Fruit fly (Drosophila melanogaster) whole organism, wandering third instar larva: ENCODE data around the gene Brf.

Source experiments
- Abd-B ChIP-seq: fragments of >200 bp; optimal IDR thresholded peaks from 2 replicates; lab custom pipeline; 2017; ENCODE audit warnings: missing biosample characterization, missing genetic modification characterization
- CG32264 ChIP-seq: fragments of 200-800 bp; sonication (Bioruptor generic); optimal IDR thresholded peaks from 2 replicates; lab custom pipeline; 2016; ENCODE audit warnings: missing biosample characterization, missing genetic modification characterization
- CG9705 ChIP-seq: fragments of 200-800 bp; sonication (Bioruptor generic); optimal IDR thresholded peaks from 2 replicates; lab custom pipeline; 2018; ENCODE audit warnings: missing biosample characterization, mild to moderate bottlenecking, missing genetic modification characterization
- CrebA ChIP-seq: fragments of 200-800 bp; sonication (Bioruptor generic); optimal IDR thresholded peaks from 2 replicates; lab custom pipeline; 2016; ENCODE audit warnings: missing biosample characterization, mild to moderate bottlenecking, missing genetic modification characterization, borderline replicate concordance
- Dfd ChIP-seq: fragments of >200 bp; optimal IDR thresholded peaks from 2 replicates; lab custom pipeline; 2017; ENCODE audit warnings: missing biosample characterization, missing genetic modification characterization
- Dif ChIP-seq: fragments of 200-275, 200-300 bp; sonication (Bioruptor generic); optimal IDR thresholded peaks from 2 replicates; lab custom pipeline; 2018; ENCODE audit warnings: missing biosample characterization, missing genetic modification characterization; ENCODE audit not compliant: partially characterized antibody
- GATAd ChIP-seq: sonication (Bioruptor generic); optimal IDR thresholded peaks from 2 replicates; lab custom pipeline; 2016; ENCODE audit warnings: missing biosample characterization, missing genetic modification characterization
- HLH106 ChIP-seq: fragments of 200-800 bp; optimal IDR thresholded peaks from 3 replicates; lab custom pipeline; 2019; ENCODE audit warnings: missing biosample characterization, mild to moderate bottlenecking, missing genetic modification characterization, moderate library complexity
- Hnf4 ChIP-seq: fragments of 200-800 bp; sonication (Bioruptor generic); optimal IDR thresholded peaks from 2 replicates; lab custom pipeline; 2016; ENCODE audit warnings: missing biosample characterization, mild to moderate bottlenecking, missing genetic modification characterization
- Hr78 ChIP-seq: fragments of >200 bp; optimal IDR thresholded peaks from 2 replicates; lab custom pipeline; 2017; ENCODE audit warnings: missing biosample characterization, missing genetic modification characterization
- Hr83 ChIP-seq: fragments of 200-300 bp; sonication (Bioruptor generic); optimal IDR thresholded peaks from 2 replicates; lab custom pipeline; 2016; ENCODE audit warnings: missing biosample characterization, mild to moderate bottlenecking, missing genetic modification characterization, moderate library complexity; ENCODE audit not compliant: poor library complexity, severe bottlenecking
- Jra ChIP-seq: sonication (Bioruptor generic); optimal IDR thresholded peaks from 2 replicates; lab custom pipeline; 2016; ENCODE audit warnings: missing biosample characterization, missing genetic modification characterization
- Mio ChIP-seq: sonication (Bioruptor generic); optimal IDR thresholded peaks from 2 replicates; lab custom pipeline; 2016; ENCODE audit warnings: missing biosample characterization, missing genetic modification characterization
- Myc ChIP-seq: fragments of >200 bp; optimal IDR thresholded peaks from 2 replicates; lab custom pipeline; 2017
- N ChIP-seq: fragments of >200 bp; optimal IDR thresholded peaks from 2 replicates; lab custom pipeline; 2018; ENCODE audit warnings: missing biosample characterization, missing external identifiers, missing genetic modification characterization
- OdsH ChIP-seq: fragments of 200-800 bp; sonication (Bioruptor generic); optimal IDR thresholded peaks from 2 replicates; lab custom pipeline; 2016; ENCODE audit warnings: missing biosample characterization, mild to moderate bottlenecking, missing genetic modification characterization
- Rel ChIP-seq, 2 experiments: fragments of 200-800 bp; sonication (Bioruptor generic) in 1 of 2; optimal IDR thresholded peaks; 2 replicates in 1 of 2; 3 replicates in 1 of 2; lab custom pipeline; 2016 to 2019; ENCODE audit warnings: mild to moderate bottlenecking in 2 of 2, missing biosample characterization in 2 of 2, missing genetic modification characterization in 2 of 2, moderate library complexity in 1 of 2
- Sp1 ChIP-seq: fragments of 200-800 bp; sonication (Bioruptor generic); optimal IDR thresholded peaks from 3 replicates; lab custom pipeline; 2019; ENCODE audit warnings: missing biosample characterization, mild to moderate bottlenecking, missing genetic modification characterization, moderate library complexity
- Vsx2 ChIP-seq: fragments of 200-300, 225-300 bp; sonication (Bioruptor generic); optimal IDR thresholded peaks from 2 replicates; lab custom pipeline; 2018; ENCODE audit warnings: missing biosample characterization, missing genetic modification characterization; ENCODE audit not compliant: partially characterized antibody
- br ChIP-seq: fragments of 200-800 bp; sonication (Bioruptor generic); optimal IDR thresholded peaks from 2 replicates; lab custom pipeline; 2016; ENCODE audit warnings: missing biosample characterization, missing genetic modification characterization
- brk ChIP-seq: fragments of 200-800 bp; sonication (Bioruptor generic); optimal IDR thresholded peaks from 2 replicates; lab custom pipeline; 2016; ENCODE audit warnings: missing biosample characterization, mild to moderate bottlenecking, missing genetic modification characterization
- dl ChIP-seq, 2 experiments: fragments of 175-275, 200-275 bp in 1 of 2; fragments of 200-275 bp in 1 of 2; sonication (Bioruptor generic); optimal IDR thresholded peaks; lab custom pipeline; 2018; ENCODE audit warnings: mild to moderate bottlenecking in 2 of 2, missing biosample characterization in 2 of 2, missing genetic modification characterization in 2 of 2, moderate library complexity in 2 of 2; ENCODE audit not compliant: partially characterized antibody in 2 of 2, insufficient read depth in 1 of 2
- dmrt93B ChIP-seq: fragments of 200-800 bp; sonication (Bioruptor generic); optimal IDR thresholded peaks from 2 replicates; lab custom pipeline; 2018; ENCODE audit warnings: missing biosample characterization, mild to moderate bottlenecking, missing genetic modification characterization
- dsf ChIP-seq: sonication (Bioruptor generic); optimal IDR thresholded peaks from 2 replicates; lab custom pipeline; 2016; ENCODE audit warnings: missing biosample characterization, missing genetic modification characterization, borderline replicate concordance
- ey ChIP-seq: fragments of 200-800 bp; sonication (Bioruptor generic); optimal IDR thresholded peaks from 2 replicates; lab custom pipeline; 2016; ENCODE audit warnings: missing biosample characterization, missing genetic modification characterization
- foxo ChIP-seq, 2 experiments: fragments of 200-800 bp; sonication (Bioruptor generic); optimal IDR thresholded peaks; 2 replicates in 1 of 2; 3 replicates in 1 of 2; lab custom pipeline; 2016 to 2017; ENCODE audit warnings: missing biosample characterization in 2 of 2, missing genetic modification characterization in 2 of 2
- fru ChIP-seq: fragments of 200-800 bp; sonication (Bioruptor generic); optimal IDR thresholded peaks from 3 replicates; lab custom pipeline; 2016; ENCODE audit warnings: missing biosample characterization, mild to moderate bottlenecking, missing genetic modification characterization
- h ChIP-seq: fragments of 200-800 bp; sonication (Bioruptor generic); optimal IDR thresholded peaks from 3 replicates; lab custom pipeline; 2016; ENCODE audit warnings: missing biosample characterization, mild to moderate bottlenecking, missing genetic modification characterization
- jim ChIP-seq: fragments of 175-275, 200-325 bp; sonication (Bioruptor generic); optimal IDR thresholded peaks from 2 replicates; lab custom pipeline; 2016; ENCODE audit warnings: missing biosample characterization, mild to moderate bottlenecking, missing genetic modification characterization
- lola ChIP-seq: fragments of >200 bp; optimal IDR thresholded peaks from 2 replicates; lab custom pipeline; 2017; ENCODE audit warnings: missing biosample characterization, missing genetic modification characterization
- pan ChIP-seq: fragments of >200 bp; optimal IDR thresholded peaks from 2 replicates; lab custom pipeline; 2017
- psq ChIP-seq: fragments of 200-800 bp; sonication (Bioruptor generic); optimal IDR thresholded peaks from 3 replicates; lab custom pipeline; 2017; ENCODE audit warnings: missing biosample characterization, mild to moderate bottlenecking, missing genetic modification characterization, moderate library complexity
- rgr ChIP-seq: fragments of 200-800 bp; sonication (Bioruptor generic); optimal IDR thresholded peaks from 3 replicates; lab custom pipeline; 2016; ENCODE audit warnings: missing biosample characterization, mild to moderate bottlenecking, missing genetic modification characterization
- sage ChIP-seq: fragments of 200-800 bp; sonication (Bioruptor generic); optimal IDR thresholded peaks from 2 replicates; lab custom pipeline; 2016; ENCODE audit warnings: missing biosample characterization, mild to moderate bottlenecking, missing genetic modification characterization
- sv ChIP-seq: fragments of 200-800 bp; sonication (Bioruptor generic); optimal IDR thresholded peaks from 3 replicates; lab custom pipeline; 2016; ENCODE audit warnings: missing biosample characterization, missing genetic modification characterization
- tai ChIP-seq: sonication (Bioruptor generic); optimal IDR thresholded peaks from 2 replicates; lab custom pipeline; 2016; ENCODE audit warnings: missing biosample characterization, missing genetic modification characterization
- usp ChIP-seq: fragments of >200 bp; optimal IDR thresholded peaks from 2 replicates; lab custom pipeline; 2017; ENCODE audit warnings: missing biosample characterization, missing genetic modification characterization
- woc ChIP-seq: sonication (Bioruptor generic); optimal IDR thresholded peaks from 2 replicates; lab custom pipeline; 2016; ENCODE audit warnings: missing biosample characterization, mild to moderate bottlenecking, missing genetic modification characterization

Brf gene

dm6 chr3R:17394318-17395188, 3.4 kb upstream of the Brf start, which contains the start of gene CREG:
Gene CREG, minus strand, starts transcription at chr3R:17394640.
- peak in 1 of 2 experiments; percentile 48 for TF ChIP-seq foxo (GFP tag; optimal IDR thresholded peaks at IDR 0.05; lab: Kevin White, UChicago)
- TF ChIP-seq dl (GFP tag; optimal IDR thresholded peaks at IDR 0.05; lab: Kevin White, UChicago; ENCODE audit: insufficient read depth in 1 of 2, partially characterized antibody in 2 of 2) = no peak
- no peak for TF ChIP-seq sv
- TF ChIP-seq br = peak; percentile 5
- TF ChIP-seq Sp1 = peak; percentile 34
- TF ChIP-seq dmrt93B = peak; percentile 37
- TF ChIP-seq h (GFP tag; lab: Kevin White, UChicago) = no peak
- peak; percentile 15 for TF ChIP-seq HLH106 (tag; lab: Kevin White, UChicago)
- TF ChIP-seq OdsH (GFP tag; lab: Kevin White, UChicago) = peak; percentile 4
- peak; percentile 32 for TF ChIP-seq rgr (GFP tag; lab: Kevin White, UChicago)
- no peak for TF ChIP-seq lola (GFP tag; lab: Kevin White, UChicago)
- TF ChIP-seq sage (GFP tag; lab: Kevin White, UChicago) = no peak
- TF ChIP-seq Hnf4 = no peak
- no peak for TF ChIP-seq brk (GFP tag; lab: Kevin White, UChicago)
- peak; percentile 19 for TF ChIP-seq tai (GFP tag; lab: Kevin White, UChicago)
- peak; percentile 0 for TF ChIP-seq Dfd
- TF ChIP-seq Abd-B = no peak
- TF ChIP-seq jim = no peak
- TF ChIP-seq Hr78 (GFP tag; lab: Kevin White, UChicago) = no peak
- TF ChIP-seq Jra (GFP tag; lab: Kevin White, UChicago) = peak; percentile 42
- peak; percentile 39 for TF ChIP-seq fru (GFP tag; lab: Kevin White, UChicago)
- TF ChIP-seq Myc (lab: Kevin White, UChicago) = no peak
- TF ChIP-seq CG32264 = no peak
- no peak for TF ChIP-seq dsf (GFP tag; lab: Kevin White, UChicago)
- peak; percentile 43 for TF ChIP-seq psq (GFP tag; lab: Kevin White, UChicago)
- TF ChIP-seq pan (lab: Kevin White, UChicago) = peak; percentile 79
- TF ChIP-seq ey (GFP tag; lab: Kevin White, UChicago) = peak; percentile 32
- TF ChIP-seq usp (GFP tag; lab: Kevin White, UChicago) = no peak
- peak; percentile 70 for TF ChIP-seq woc
- peak; percentile 66 for TF ChIP-seq Hr83
- TF ChIP-seq Dif (GFP tag; lab: Kevin White, UChicago) = no peak
- TF ChIP-seq CG9705 (GFP tag; lab: Kevin White, UChicago) = no peak
- TF ChIP-seq N (GFP tag; lab: Kevin White, UChicago) = no peak
- no peak for TF ChIP-seq Rel (GFP tag; optimal IDR thresholded peaks at IDR 0.05; lab: Kevin White, UChicago)
- peak; percentile 34 for TF ChIP-seq Rel (tag; optimal IDR thresholded peaks at IDR 0.05; lab: Kevin White, UChicago)
- TF ChIP-seq CrebA = no peak
- no peak for TF ChIP-seq Mio
- TF ChIP-seq GATAd (GFP tag; lab: Kevin White, UChicago) = no peak
- TF ChIP-seq Vsx2 (GFP tag; lab: Kevin White, UChicago) = no peak

DNA sequence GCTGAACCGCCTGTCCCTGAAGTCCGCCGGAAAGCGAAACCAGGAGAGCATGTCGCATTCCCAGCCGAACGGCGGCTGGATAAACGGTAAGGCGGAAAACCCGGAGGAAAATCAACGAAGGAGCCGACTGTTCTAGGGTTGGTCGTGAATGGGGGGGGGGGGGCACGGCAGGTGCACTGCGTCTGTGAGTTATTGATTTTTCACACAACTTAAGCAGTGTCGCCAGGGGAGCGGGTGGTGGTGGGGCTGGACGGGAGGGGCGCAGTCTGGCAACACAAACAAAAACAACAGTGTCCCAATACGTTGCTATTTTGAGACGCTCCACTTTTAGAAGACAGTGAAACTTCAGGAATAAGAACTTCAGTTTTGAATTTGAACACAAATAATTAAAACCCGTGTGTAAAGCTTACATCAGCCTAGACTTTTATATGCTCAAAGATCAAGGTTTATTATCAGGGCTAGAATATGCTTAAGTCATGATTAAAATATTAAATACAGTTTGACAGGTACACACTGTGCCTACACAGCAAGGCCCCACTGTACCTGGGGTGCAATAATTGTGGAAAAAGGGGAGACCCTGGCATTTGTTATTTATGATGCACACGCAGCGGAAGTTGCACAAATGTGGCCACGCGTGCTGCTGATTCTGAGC, 4.8 kb downstream of the Brf start:
- TF ChIP-seq ey (GFP tag; lab: Kevin White, UChicago) (peak; percentile 69), h (GFP tag; lab: Kevin White, UChicago) (peak; percentile 84), Rel (GFP tag; optimal IDR thresholded peaks at IDR 0.05; lab: Kevin White, UChicago) (no peak), Rel (tag; optimal IDR thresholded peaks at IDR 0.05; lab: Kevin White, UChicago) (peak; percentile 83), jim (no peak), br (peak; percentile 71), OdsH (GFP tag; lab: Kevin White, UChicago) (peak; percentile 63), dmrt93B (peak; percentile 65), CG9705 (GFP tag; lab: Kevin White, UChicago) (peak; percentile 37), foxo (GFP tag; optimal IDR thresholded peaks at IDR 0.05; lab: Kevin White, UChicago) (peak in 1 of 2 experiments; percentile 81), HLH106 (tag; lab: Kevin White, UChicago) (peak; percentile 78), Sp1 (peak; percentile 48), psq (GFP tag; lab: Kevin White, UChicago) (peak; percentile 60), Hnf4 (peak; percentile 69), dl (GFP tag; optimal IDR thresholded peaks at IDR 0.05; lab: Kevin White, UChicago; ENCODE audit: insufficient read depth in 1 of 2, partially characterized antibody in 2 of 2) (no peak), lola (GFP tag; lab: Kevin White, UChicago) (no peak), Dif (GFP tag; lab: Kevin White, UChicago) (no peak), sv (peak; percentile 11), dsf (GFP tag; lab: Kevin White, UChicago) (no peak), fru (GFP tag; lab: Kevin White, UChicago) (peak; percentile 73), Dfd (peak; percentile 5), rgr (GFP tag; lab: Kevin White, UChicago) (peak; percentile 64), Myc (lab: Kevin White, UChicago) (no peak), Hr83 (no peak), Jra (GFP tag; lab: Kevin White, UChicago) (no peak), CG32264 (peak; percentile 4), woc (peak; percentile 52)
- TF ChIP-seq, all 38 proteins: peak for 18
